Worm (Caenorhabditis elegans) whole organism, mixed stage, embryonic: Measurements from ENCODE around the gene Y61A9LA.7.
"Not testable (repeated sequence)": the region's sequence is repeated elsewhere in the genome, so short reads cannot be mapped to it uniquely, and the experiment has no call there.

ENCODE experiments used
- M03D4.4 ChIP-seq: sonication (generic microtip); optimal IDR thresholded peaks from 2 replicates; lab custom pipeline; 2017; ENCODE audit warnings: mild to moderate bottlenecking, missing genetic modification characterization, missing compliant biosample characterization
- bed-3 ChIP-seq: fragments of 200-800 bp; sonication (Bioruptor generic); optimal IDR thresholded peaks from 3 replicates; lab custom pipeline; 2018; ENCODE audit warnings: mild to moderate bottlenecking, missing genetic modification characterization, moderate library complexity, missing compliant biosample characterization
- blmp-1 ChIP-seq: fragments of 150-350 bp; optimal IDR thresholded peaks from 2 replicates; lab custom pipeline; 2014; ENCODE audit warnings: missing biosample characterization, missing genetic modification characterization
- ceh-39 ChIP-seq: fragments of 150-350 bp; optimal IDR thresholded peaks from 2 replicates; lab custom pipeline; 2014; ENCODE audit warnings: missing biosample characterization, missing genetic modification characterization
- ceh-83 ChIP-seq: fragments of 200-800 bp; sonication (Bioruptor generic); optimal IDR thresholded peaks from 2 replicates; lab custom pipeline; 2018; ENCODE audit warnings: mild to moderate bottlenecking, missing genetic modification characterization, missing compliant biosample characterization
- ces-1 ChIP-seq: fragments of 150-350 bp; optimal IDR thresholded peaks from 2 replicates; lab custom pipeline; 2014; ENCODE audit warnings: missing biosample characterization, missing genetic modification reagents, missing genetic modification characterization
- cnd-1 ChIP-seq: fragments of 200-800 bp; sonication (Bioruptor generic); optimal IDR thresholded peaks from 2 replicates; lab custom pipeline; 2018; ENCODE audit warnings: mild to moderate bottlenecking, missing genetic modification characterization, missing compliant biosample characterization
- drap-1 ChIP-seq: fragments of 200-800 bp; sonication (Bioruptor generic); optimal IDR thresholded peaks from 3 replicates; lab custom pipeline; 2018; ENCODE audit warnings: mild to moderate bottlenecking, missing genetic modification characterization, missing compliant biosample characterization
- elt-1 ChIP-seq: sonication (generic microtip); optimal IDR thresholded peaks from 2 replicates; lab custom pipeline; 2017; ENCODE audit warnings: missing genetic modification characterization, mild to moderate bottlenecking, missing compliant biosample characterization, antibody characterized with exemption, moderate library complexity, borderline replicate concordance; ENCODE audit not compliant: insufficient read depth
- elt-3 ChIP-seq: fragments of 150-350 bp; optimal IDR thresholded peaks from 2 replicates; lab custom pipeline; 2014; ENCODE audit warnings: missing biosample characterization, missing genetic modification characterization
- flh-1 ChIP-seq: fragments of 200-800 bp; sonication (Bioruptor generic); optimal IDR thresholded peaks from 2 replicates; lab custom pipeline; 2018; ENCODE audit warnings: mild to moderate bottlenecking, missing genetic modification characterization, moderate library complexity, missing compliant biosample characterization
- hlh-1 ChIP-seq: fragments of 150-350 bp; optimal IDR thresholded peaks from 2 replicates; lab custom pipeline; 2014; ENCODE audit warnings: missing biosample characterization, missing genetic modification reagents, missing genetic modification characterization
- lin-32 ChIP-seq: fragments of 200-800 bp; sonication (Bioruptor generic); optimal IDR thresholded peaks from 2 replicates; lab custom pipeline; 2018; ENCODE audit warnings: mild to moderate bottlenecking, missing genetic modification characterization, missing compliant biosample characterization
- mab-5 ChIP-seq: fragments of 150-350 bp; optimal IDR thresholded peaks from 2 replicates; lab custom pipeline; 2014; ENCODE audit warnings: missing biosample characterization, missing genetic modification characterization
- mep-1 ChIP-seq: fragments of 150-350 bp; optimal IDR thresholded peaks from 2 replicates; lab custom pipeline; 2017; ENCODE audit warnings: missing biosample characterization, missing genetic modification reagents, missing genetic modification characterization, inconsistent platforms
- mls-2 ChIP-seq: sonication (generic microtip); optimal IDR thresholded peaks from 2 replicates; lab custom pipeline; 2016; ENCODE audit warnings: mild to moderate bottlenecking, missing genetic modification characterization, moderate library complexity, missing compliant biosample characterization
- nhr-12 ChIP-seq: fragments of 150-350 bp; optimal IDR thresholded peaks from 2 replicates; lab custom pipeline; 2014; ENCODE audit warnings: missing biosample characterization, missing genetic modification characterization
- nhr-2 ChIP-seq: fragments of 150-350 bp; optimal IDR thresholded peaks from 2 replicates; lab custom pipeline; 2014; ENCODE audit warnings: missing biosample characterization, missing genetic modification characterization
- nhr-237 ChIP-seq: fragments of 150-350 bp; optimal IDR thresholded peaks from 2 replicates; lab custom pipeline; 2014; ENCODE audit warnings: missing biosample characterization, missing genetic modification characterization
- nhr-28 ChIP-seq: fragments of 150-350 bp; optimal IDR thresholded peaks from 2 replicates; lab custom pipeline; 2014; ENCODE audit warnings: missing biosample characterization, missing genetic modification characterization
- nhr-76 ChIP-seq: sonication (generic microtip); optimal IDR thresholded peaks from 2 replicates; lab custom pipeline; 2017; ENCODE audit warnings: missing biosample characterization, missing genetic modification characterization
- pha-4 ChIP-seq: fragments of 150-350 bp; optimal IDR thresholded peaks from 2 replicates; lab custom pipeline; 2018; ENCODE audit warnings: missing biosample characterization, missing genetic modification reagents, missing genetic modification characterization
- snpc-4 ChIP-seq: fragments of 150-350 bp; optimal IDR thresholded peaks from 2 replicates; lab custom pipeline; 2014; ENCODE audit warnings: missing biosample characterization, missing genetic modification characterization
- tbx-8 ChIP-seq: fragments of 200-800 bp; sonication (Bioruptor generic); optimal IDR thresholded peaks from 2 replicates; lab custom pipeline; 2018; ENCODE audit warnings: mild to moderate bottlenecking, missing genetic modification characterization, moderate library complexity, missing compliant biosample characterization
- unc-120 ChIP-seq: sonication (generic microtip); optimal IDR thresholded peaks from 2 replicates; lab custom pipeline; 2017; ENCODE audit warnings: missing genetic modification characterization, missing compliant biosample characterization; ENCODE audit not compliant: poor library complexity, severe bottlenecking
- unc-39 ChIP-seq: fragments of 150-350 bp; optimal IDR thresholded peaks from 2 replicates; lab custom pipeline; 2014; ENCODE audit warnings: missing biosample characterization, missing genetic modification characterization
- unc-62 ChIP-seq: fragments of 150-350 bp; optimal IDR thresholded peaks from 2 replicates; lab custom pipeline; 2014; ENCODE audit warnings: missing biosample characterization, missing genetic modification reagents, missing genetic modification characterization
- zip-8 ChIP-seq: fragments of 150-350 bp; optimal IDR thresholded peaks from 2 replicates; lab custom pipeline; 2014; ENCODE audit warnings: missing biosample characterization, missing genetic modification characterization
- ztf-11 ChIP-seq: fragments of 150-350 bp; optimal IDR thresholded peaks from 2 replicates; lab custom pipeline; 2014; ENCODE audit warnings: missing biosample characterization, missing genetic modification characterization

Gene Y61A9LA.7

DNA sequence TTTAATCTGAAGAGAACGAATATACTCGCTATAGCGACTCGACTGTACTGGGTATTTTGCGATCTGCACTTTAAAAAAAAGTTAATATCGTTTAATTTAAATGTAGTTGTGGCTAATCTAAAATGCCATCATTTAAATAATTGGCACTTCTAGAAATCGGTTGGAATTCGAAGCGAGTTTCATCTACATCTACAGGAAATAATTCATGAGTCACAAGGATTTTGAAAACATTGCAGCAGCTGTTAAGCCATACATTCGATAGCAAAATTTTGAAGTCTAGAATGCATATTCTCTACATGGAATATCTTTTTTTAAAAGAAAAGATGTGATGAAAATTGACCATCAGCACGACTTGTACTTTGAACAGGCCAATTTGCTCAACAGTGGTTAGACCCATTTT, 21.0 kb upstream of the Y61A9LA.7 start:
- no peak for TF ChIP-seq blmp-1 (tag; lab: Kevin White, UChicago)
- no peak for TF ChIP-seq unc-39 (tag; lab: Kevin White, UChicago)
- no peak for TF ChIP-seq nhr-76
- no peak for TF ChIP-seq tbx-8
- no peak for TF ChIP-seq nhr-237 (tag; lab: Kevin White, UChicago)
- TF ChIP-seq unc-120 (tag; lab: Kevin White, UChicago), result no peak
- TF ChIP-seq drap-1, result no peak
- no peak for TF ChIP-seq snpc-4 (tag; lab: Kevin White, UChicago)
- TF ChIP-seq nhr-12 (tag; lab: Kevin White, UChicago), result no peak
- TF ChIP-seq bed-3, result no peak
- no peak for TF ChIP-seq ceh-39 (tag; lab: Kevin White, UChicago)
- TF ChIP-seq hlh-1 (tag; lab: Kevin White, UChicago), result no peak
- no peak for TF ChIP-seq mep-1 (tag; lab: Kevin White, UChicago)
- TF ChIP-seq nhr-28 (tag; lab: Kevin White, UChicago), result no peak
- TF ChIP-seq cnd-1 (tag; lab: Kevin White, UChicago), result no peak
- TF ChIP-seq elt-1 (tag; lab: Kevin White, UChicago), result no peak
- TF ChIP-seq ceh-83 (GFP tag; lab: Kevin White, UChicago), result no peak
- TF ChIP-seq flh-1 (GFP tag; lab: Kevin White, UChicago), result no peak
- TF ChIP-seq mab-5 (tag; lab: Kevin White, UChicago), result no peak

- TF ChIP-seq nhr-237 (tag; lab: Kevin White, UChicago) (no peak), tbx-8 (no peak), mls-2 (tag; lab: Kevin White, UChicago) (no peak), hlh-1 (tag; lab: Kevin White, UChicago) (no peak), lin-32 (no peak)
These were observed 15.9 kb upstream of the Y61A9LA.7 start for ce11 chrV:4575458-4575857.

ce11 chrV:4573824-4574223, 14.2 kb upstream of the Y61A9LA.7 start, which contains the start of gene hpo-39:
TSS of gene hpo-39 (minus strand) at chrV:4573924.
- not testable (repeated sequence) for TF ChIP-seq nhr-2, hlh-1, mls-2 (tag; lab: Kevin White, UChicago)

DNA sequence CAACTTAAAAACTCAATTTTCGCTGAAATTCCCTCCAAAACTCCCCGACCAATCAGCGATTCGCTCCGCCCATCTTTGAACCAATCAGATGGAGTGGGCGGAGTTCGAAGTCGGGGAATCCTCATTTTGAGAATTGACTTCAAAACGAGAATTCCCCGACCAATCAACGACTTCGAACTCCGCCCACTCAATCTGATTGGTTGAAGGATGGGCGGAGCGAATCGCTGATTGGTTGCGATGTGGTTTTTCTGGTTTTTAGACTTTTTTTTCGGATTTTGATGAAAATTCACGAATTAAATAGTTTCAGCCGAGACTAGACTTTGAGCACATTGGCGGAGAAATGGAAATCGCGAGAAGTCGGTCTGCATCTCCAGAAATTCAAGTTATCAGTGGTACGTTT, 12.4 kb upstream of the Y61A9LA.7 start:
- TF ChIP-seq nhr-28 (tag; lab: Kevin White, UChicago) (no peak), blmp-1 (tag; lab: Kevin White, UChicago) (no peak), nhr-2 (tag; lab: Kevin White, UChicago) (no peak), nhr-76 (no peak)

DNA sequence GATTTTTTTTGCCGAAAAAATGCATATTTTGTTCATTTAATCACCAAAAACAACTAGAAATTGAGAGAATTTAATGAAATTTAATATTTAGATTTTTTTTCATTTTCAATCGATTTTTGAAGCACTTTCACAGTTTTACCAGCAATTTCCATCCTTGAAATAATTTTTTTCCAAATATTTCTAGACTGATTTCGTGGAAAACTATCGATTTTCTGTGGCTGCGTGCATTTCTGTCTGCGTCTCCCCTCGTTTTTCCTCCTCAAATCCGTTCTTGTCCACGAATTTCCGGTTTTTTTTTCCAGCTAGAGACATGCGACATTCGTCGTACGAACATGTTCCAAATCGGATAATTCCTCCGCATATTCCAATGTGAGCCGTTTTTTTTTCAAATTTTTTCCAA, 11.2 kb upstream of the Y61A9LA.7 start, which contains the start of gene Y61A9LA.3:
TSS of gene Y61A9LA.3 (plus strand) at position 301 of the 400 bp plus-strand sequence.
- TF ChIP-seq M03D4.4 (tag; lab: Kevin White, UChicago) (no peak), ces-1 (GFP tag; lab: Kevin White, UChicago) (no peak), nhr-237 (tag; lab: Kevin White, UChicago) (no peak), zip-8 (tag; lab: Kevin White, UChicago) (no peak), tbx-8 (no peak), unc-39 (tag; lab: Kevin White, UChicago) (no peak), nhr-2 (tag; lab: Kevin White, UChicago) (no peak), mep-1 (tag; lab: Kevin White, UChicago) (no peak), nhr-28 (tag; lab: Kevin White, UChicago) (no peak), pha-4 (no peak), hlh-1 (tag; lab: Kevin White, UChicago) (no peak), ceh-83 (GFP tag; lab: Kevin White, UChicago) (no peak), elt-3 (tag; lab: Kevin White, UChicago) (no peak), mab-5 (tag; lab: Kevin White, UChicago) (no peak), unc-62 (GFP tag; lab: Kevin White, UChicago) (no peak), bed-3 (no peak), ztf-11 (tag; lab: Kevin White, UChicago) (no peak)
